Worm (Caenorhabditis elegans): Measurements from ENCODE around the gene ctsa-4.1.

The ctsa-4.1 gene

DNA sequence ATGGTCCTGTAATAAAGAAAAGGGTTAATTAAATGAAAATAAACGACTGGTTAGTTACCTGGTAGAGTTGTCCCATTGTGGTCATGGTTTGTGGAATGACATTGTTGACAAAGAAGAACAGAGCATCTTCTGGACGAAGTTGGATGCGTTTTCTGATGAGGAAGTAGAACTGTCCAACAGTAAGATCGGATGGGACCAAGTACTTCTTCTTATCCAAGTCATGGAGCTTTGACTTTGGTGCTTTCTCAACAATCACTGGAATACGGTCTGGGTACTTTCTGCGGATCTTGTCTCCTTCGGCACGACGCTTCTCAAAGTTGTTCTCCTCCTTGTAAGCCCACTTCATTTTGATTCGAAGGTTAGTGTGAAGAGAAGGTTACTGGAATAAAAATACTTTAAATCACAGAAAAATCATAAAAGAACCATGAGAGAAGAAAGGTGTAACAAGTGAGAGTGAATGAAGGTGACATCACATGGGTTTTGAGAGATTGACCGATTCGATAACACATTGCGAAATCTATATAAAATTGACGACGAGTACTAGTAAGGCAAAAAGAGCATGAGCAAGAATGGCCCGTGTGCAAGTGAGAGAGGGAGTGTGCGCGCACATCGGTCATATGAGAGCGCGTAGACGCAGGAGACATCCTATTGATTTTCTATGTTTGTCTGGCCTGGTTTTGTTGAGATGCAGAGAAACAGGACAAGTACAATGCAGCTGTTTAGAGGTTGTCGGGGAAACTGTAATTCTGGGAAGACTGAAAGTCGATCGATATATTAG is 19.3 kb upstream of the ctsa-4.1 start, which contains the start of gene lgg-1 (continued):
- TF ChIP-seq nhr-47 (tag; optimal IDR thresholded peaks at IDR 0.05) (peak; percentile 62), fkh-8 (tag; optimal IDR thresholded peaks at IDR 0.05) (peak; percentile 72)

DNA sequence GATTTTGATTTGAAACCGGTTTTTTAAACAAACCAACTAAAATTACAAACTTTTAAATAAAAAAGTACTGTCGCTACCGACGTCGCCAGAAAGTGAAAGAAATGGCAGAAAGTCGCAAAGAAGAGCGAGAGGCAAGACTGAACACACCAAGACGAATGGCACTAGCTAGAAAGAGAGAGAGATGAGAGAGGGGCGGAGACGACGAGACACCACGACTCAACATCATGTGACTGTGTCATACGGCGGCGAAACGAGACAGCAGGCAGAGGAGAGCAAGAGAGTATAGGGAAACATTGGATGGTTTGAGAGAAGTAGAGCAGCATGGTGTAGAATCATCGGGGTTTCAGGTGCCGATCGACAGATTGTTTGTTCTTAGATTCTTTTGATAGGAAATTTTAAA is 18.4 kb upstream of the ctsa-4.1 start:
- TF ChIP-seq mdl-1 (tag; optimal IDR thresholded peaks at IDR 0.05) (peak; percentile 22 to 98), fos-1 (tag; optimal IDR thresholded peaks at IDR 0.05) (peak; percentile 85), egl-27 (tag; optimal IDR thresholded peaks at IDR 0.05) (peak; percentile 47 to 61), hlh-4 (tag; optimal IDR thresholded peaks at IDR 0.05) (no peak), mef-2 (tag; optimal IDR thresholded peaks at IDR 0.05) (peak; percentile 77), ceh-88 (GFP tag; IDR thresholded peaks at IDR 0.05) (no peak; the same call in 1 of the 2 replicates), ceh-90 (tag; optimal IDR thresholded peaks at IDR 0.05) (no peak), nhr-12 (tag; optimal IDR thresholded peaks at IDR 0.05) (no peak), pag-3 (tag; optimal IDR thresholded peaks at IDR 0.05; ENCODE audit: borderline replicate concordance, insufficient read depth) (no peak), irx-1 (tag; optimal IDR thresholded peaks at IDR 0.05) (peak; percentile 74), ztf-11 (tag; optimal IDR thresholded peaks at IDR 0.05) (peak in 1 of 2 experiments; percentile 79), nhr-84 (tag; optimal IDR thresholded peaks at IDR 0.05) (no peak), unc-130 (tag; optimal IDR thresholded peaks at IDR 0.05) (peak; percentile 66), C16A3.4 (tag; optimal IDR thresholded peaks at IDR 0.05) (peak; percentile 83), pqm-1 (tag; optimal IDR thresholded peaks at IDR 0.05) (no peak), sptf-1 (tag; optimal IDR thresholded peaks at IDR 0.05) (no peak), ztf-4 (tag; optimal IDR thresholded peaks at IDR 0.05) (peak; percentile 96), aha-1 (tag; optimal IDR thresholded peaks at IDR 0.05) (peak; percentile 29), unc-62 (GFP tag; optimal IDR thresholded peaks at IDR 0.05) (no peak), sup-37 (GFP tag; optimal IDR thresholded peaks at IDR 0.05) (peak; percentile 22), Y116A8C.19 (tag; optimal IDR thresholded peaks at IDR 0.05; ENCODE audit: borderline replicate concordance) (no peak), nhr-77 (tag; optimal IDR thresholded peaks at IDR 0.05) (peak; percentile 28), dsc-1 (tag; optimal IDR thresholded peaks at IDR 0.05) (peak; percentile 82), ces-1 (GFP tag; optimal IDR thresholded peaks at IDR 0.05) (no peak), skn-1 (tag; optimal IDR thresholded peaks at IDR 0.05) (peak; percentile 80), lin-35 (GFP tag; optimal IDR thresholded peaks at IDR 0.05) (peak; percentile 81 to 89), fkh-8 (tag; optimal IDR thresholded peaks at IDR 0.05) (peak; percentile 88), ceh-82 (tag; optimal IDR thresholded peaks at IDR 0.05) (peak; percentile 84 to 92 (median 85)), rnt-1 (tag; optimal IDR thresholded peaks at IDR 0.05) (peak; percentile 90), lir-3 (tag; optimal IDR thresholded peaks at IDR 0.05; ENCODE audit: poor library complexity) (peak; percentile 78), isw-1 (GFP tag; IDR thresholded peaks at IDR 0.05) (peak; percentile 67), tlp-1 (tag; optimal IDR thresholded peaks at IDR 0.05) (no peak), ama-1 (optimal IDR thresholded peaks at IDR 0.05) (peak; percentile 97), efl-1 (optimal IDR thresholded peaks at IDR 0.05) (peak; percentile 82 to 85), efl-1 (GFP tag; optimal IDR thresholded peaks at IDR 0.05 in 1 of 2) (peak; percentile 69 to 98), unc-98 (GFP tag; IDR thresholded peaks at IDR 0.05) (no peak), egl-13 (tag; optimal IDR thresholded peaks at IDR 0.05) (peak; percentile 46), lsy-2 (tag; optimal IDR thresholded peaks at IDR 0.05) (peak; percentile 88 to 91), jun-1 (tag; optimal IDR thresholded peaks at IDR 0.05) (peak; percentile 93), fkh-4 (tag; optimal IDR thresholded peaks at IDR 0.05; ENCODE audit: borderline replicate concordance) (no peak), nhr-85 (tag) (peak; percentile 89), nhr-11 (tag; optimal IDR thresholded peaks at IDR 0.05) (peak; percentile 68), ceh-8 (GFP tag; optimal IDR thresholded peaks at IDR 0.05) (peak; percentile 73), hpl-2 (GFP tag; optimal IDR thresholded peaks at IDR 0.05) (peak; percentile 81), vab-15 (tag; optimal IDR thresholded peaks at IDR 0.05) (no peak), nhr-71 (tag; optimal IDR thresholded peaks at IDR 0.05) (peak; percentile 97), snu-23 (GFP tag; optimal IDR thresholded peaks at IDR 0.05) (peak; percentile 98), lin-13 (GFP tag; optimal IDR thresholded peaks at IDR 0.05) (peak; percentile 89), lin-15B (tag; optimal IDR thresholded peaks at IDR 0.05) (peak; percentile 20)
